Fruit fly (Drosophila melanogaster) whole organism, embryonic: ENCODE data around the gene CG10208.

Experiments used
- Atf3 ChIP-seq: fragments of 200-800 bp; sonication (Bioruptor generic); optimal IDR thresholded peaks from 3 replicates; lab custom pipeline; 2016; ENCODE audit warnings: missing biosample characterization, missing genetic modification characterization
- C15 ChIP-seq: fragments of 200-800 bp; sonication (Bioruptor generic); IDR thresholded peaks from 3 replicates; pipeline ENCODE4 v1.3.6; 2022; ENCODE audit warnings: missing biosample characterization, missing genetic modification characterization
- CG10274 ChIP-seq: fragments of 200-800 bp; sonication (Bioruptor generic); optimal IDR thresholded peaks from 3 replicates; lab custom pipeline; 2017; ENCODE audit warnings: missing biosample characterization, mild to moderate bottlenecking, missing genetic modification characterization
- CG11560 ChIP-seq: fragments of 200-800 bp; sonication (Bioruptor generic); IDR thresholded peaks from 3 replicates; pipeline ENCODE4 v1.3.6; 2022; ENCODE audit warnings: missing biosample characterization, missing genetic modification characterization
- CG12391 ChIP-seq: fragments of 200-800 bp; sonication (Bioruptor generic); optimal IDR thresholded peaks from 3 replicates; lab custom pipeline; 2018; ENCODE audit warnings: missing biosample characterization, mild to moderate bottlenecking, missing genetic modification characterization, moderate library complexity
- CG12942 ChIP-seq: fragments of 200-800 bp; sonication (Bioruptor generic); optimal IDR thresholded peaks from 3 replicates; lab custom pipeline; 2016; ENCODE audit warnings: missing biosample characterization, missing genetic modification characterization
- CG17385 ChIP-seq: fragments of 200-800 bp; sonication (Bioruptor generic); optimal IDR thresholded peaks from 3 replicates; lab custom pipeline; 2018; ENCODE audit warnings: missing biosample characterization, mild to moderate bottlenecking, missing genetic modification characterization
- CG2120 ChIP-seq: fragments of 200-800 bp; sonication (Bioruptor generic); optimal IDR thresholded peaks from 3 replicates; lab custom pipeline; 2016; ENCODE audit warnings: missing biosample characterization, missing genetic modification characterization
- CG30020 ChIP-seq: fragments of 200-800 bp; optimal IDR thresholded peaks from 2 replicates; lab custom pipeline; 2019; ENCODE audit warnings: missing biosample characterization, mild to moderate bottlenecking, missing genetic modification characterization, moderate library complexity
- CG31441 ChIP-seq: fragments of 200-800 bp; sonication (Bioruptor generic); IDR thresholded peaks from 2 replicates; pipeline ENCODE4 v1.3.6; 2022; ENCODE audit warnings: missing biosample characterization, missing genetic modification characterization
- CG6272 ChIP-seq: fragments of 200-800 bp; sonication (Bioruptor generic); IDR thresholded peaks from 2 replicates; pipeline ENCODE4 v1.3.6; 2022; ENCODE audit warnings: missing biosample characterization, missing genetic modification characterization
- CG6813 ChIP-seq: fragments of 200-800 bp; sonication (Bioruptor generic); optimal IDR thresholded peaks from 2 replicates; lab custom pipeline; 2017; ENCODE audit warnings: missing biosample characterization, missing genetic modification characterization, mild to moderate bottlenecking, moderate library complexity, missing genetic modification reagents
- CG6854 ChIP-seq: fragments of 200-800 bp; sonication (Bioruptor generic); optimal IDR thresholded peaks from 3 replicates; lab custom pipeline; 2017; ENCODE audit warnings: missing biosample characterization, mild to moderate bottlenecking, missing genetic modification characterization
- CG7839 ChIP-seq: fragments of 200-800 bp; sonication (Bioruptor generic); optimal IDR thresholded peaks from 3 replicates; lab custom pipeline; 2018; ENCODE audit warnings: missing biosample characterization, mild to moderate bottlenecking, missing genetic modification characterization, moderate library complexity
- CG8388 ChIP-seq: fragments of 200-800 bp; sonication (Bioruptor generic); optimal IDR thresholded peaks from 2 replicates; lab custom pipeline; 2019; ENCODE audit warnings: missing biosample characterization, mild to moderate bottlenecking, missing genetic modification characterization, moderate library complexity
- CG9437 ChIP-seq: fragments of 200-800 bp; sonication (Bioruptor generic); optimal IDR thresholded peaks from 2 replicates; lab custom pipeline; 2018; ENCODE audit warnings: missing biosample characterization, mild to moderate bottlenecking, missing genetic modification characterization
- Dad ChIP-seq: fragments of 200-800 bp; sonication (Bioruptor generic); optimal IDR thresholded peaks from 3 replicates; lab custom pipeline; 2016; ENCODE audit warnings: missing biosample characterization, missing genetic modification characterization
- Dip2 ChIP-seq: fragments of 200-800 bp; sonication (Bioruptor generic); IDR thresholded peaks from 2 replicates; pipeline ENCODE4 v1.3.6; 2022; ENCODE audit warnings: missing biosample characterization, missing genetic modification characterization
- Doc2 ChIP-seq: fragments of 200-800 bp; sonication (Bioruptor generic); IDR thresholded peaks from 2 replicates; pipeline ENCODE4 v1.3.6; 2022; ENCODE audit warnings: missing biosample characterization, missing genetic modification characterization
- Dp ChIP-seq: fragments of 200-800 bp; sonication (Bioruptor generic); optimal IDR thresholded peaks from 2 replicates; lab custom pipeline; 2018; ENCODE audit warnings: missing biosample characterization, mild to moderate bottlenecking, missing genetic modification characterization, moderate library complexity
- Hey ChIP-seq: fragments of 200-800 bp; sonication (Bioruptor generic); optimal IDR thresholded peaks from 3 replicates; lab custom pipeline; 2018; ENCODE audit warnings: missing biosample characterization, mild to moderate bottlenecking, missing genetic modification characterization
- Hr51 ChIP-seq, 2 experiments: fragments of 200-800 bp; sonication (Bioruptor generic); optimal IDR thresholded peaks; 2 replicates in 1 of 2; 3 replicates in 1 of 2; lab custom pipeline; 2016 to 2018; ENCODE audit warnings: missing biosample characterization in 2 of 2, missing genetic modification characterization in 2 of 2, mild to moderate bottlenecking in 1 of 2, moderate library complexity in 1 of 2
- Kr ChIP-seq: fragments of 200-800 bp; sonication (Bioruptor generic); optimal IDR thresholded peaks from 2 replicates; lab custom pipeline; 2017; ENCODE audit warnings: missing biosample characterization, mild to moderate bottlenecking, missing genetic modification characterization
- Lpt ChIP-seq: fragments of >200 bp; optimal IDR thresholded peaks from 2 replicates; lab custom pipeline; 2018; ENCODE audit warnings: missing biosample characterization, missing genetic modification characterization
- Mad ChIP-seq: fragments of 200-800 bp; sonication (Bioruptor generic); optimal IDR thresholded peaks from 2 replicates; lab custom pipeline; 2016; ENCODE audit warnings: missing biosample characterization, missing genetic modification characterization
- Nf-YA ChIP-seq: fragments of 200-800 bp; sonication (Bioruptor generic); IDR thresholded peaks from 2 replicates; pipeline ENCODE4 v1.3.6; 2022; ENCODE audit warnings: missing biosample characterization, missing genetic modification characterization
- Rfx ChIP-seq: fragments of 200-800 bp; sonication (Bioruptor generic); IDR thresholded peaks from 2 replicates; pipeline ENCODE4 v1.3.6; 2022; ENCODE audit warnings: missing biosample characterization, missing genetic modification characterization
- Spps ChIP-seq: fragments of 200-800 bp; sonication (Bioruptor generic); optimal IDR thresholded peaks from 2 replicates; lab custom pipeline; 2018; ENCODE audit warnings: missing biosample characterization, mild to moderate bottlenecking, missing genetic modification characterization
- Ssrp ChIP-seq: fragments of 200-800 bp; sonication (Bioruptor generic); optimal IDR thresholded peaks from 2 replicates; lab custom pipeline; 2018; ENCODE audit warnings: missing biosample characterization, mild to moderate bottlenecking, missing genetic modification characterization, moderate library complexity
- YL-1 ChIP-seq: fragments of 200-800 bp; sonication (Bioruptor generic); optimal IDR thresholded peaks from 3 replicates; lab custom pipeline; 2017; ENCODE audit warnings: missing biosample characterization, mild to moderate bottlenecking, missing genetic modification characterization
- al ChIP-seq: fragments of 200-800 bp; sonication (Bioruptor generic); IDR thresholded peaks from 2 replicates; pipeline ENCODE4 v1.3.6; 2022; ENCODE audit warnings: missing biosample characterization, missing genetic modification characterization
- cas ChIP-seq: fragments of 200-800 bp; sonication (Bioruptor generic); IDR thresholded peaks from 2 replicates; pipeline ENCODE4 v1.3.6; 2022; ENCODE audit warnings: missing biosample characterization, missing genetic modification characterization
- crc ChIP-seq: fragments of 200-800 bp; sonication (Bioruptor generic); optimal IDR thresholded peaks from 2 replicates; lab custom pipeline; 2016; ENCODE audit warnings: missing biosample characterization, missing genetic modification characterization
- croc ChIP-seq: fragments of 200-800 bp; sonication (Bioruptor generic); conservative IDR thresholded peaks from 3 replicates; pipeline ENCODE4 v1.3.6; 2022; ENCODE audit warnings: missing biosample characterization, missing genetic modification characterization
- dan ChIP-seq: fragments of 200-800 bp; sonication (Bioruptor generic); IDR thresholded peaks from 2 replicates; pipeline ENCODE4 v1.3.6; 2022; ENCODE audit warnings: missing biosample characterization, missing genetic modification characterization
- dm ChIP-seq: fragments of 200-800 bp; sonication (Bioruptor generic); optimal IDR thresholded peaks from 3 replicates; lab custom pipeline; 2016; ENCODE audit warnings: missing biosample characterization, missing genetic modification characterization
- ems ChIP-seq: fragments of 200-800 bp; sonication (Bioruptor generic); optimal IDR thresholded peaks from 3 replicates; lab custom pipeline; 2016; ENCODE audit warnings: missing biosample characterization, missing genetic modification characterization
- en ChIP-seq: fragments of 200-800 bp; sonication (Bioruptor generic); optimal IDR thresholded peaks from 2 replicates; lab custom pipeline; 2016; ENCODE audit warnings: missing biosample characterization, missing genetic modification characterization
- eve ChIP-seq, 2 experiments: fragments of >200 bp; optimal IDR thresholded peaks; 2 replicates each; lab custom pipeline; 2017; ENCODE audit warnings: missing biosample characterization in 2 of 2, missing genetic modification characterization in 2 of 2
- fru ChIP-seq: fragments of >200 bp; optimal IDR thresholded peaks from 2 replicates; lab custom pipeline; 2017
- kay ChIP-seq: fragments of 200-800 bp; sonication (Bioruptor generic); optimal IDR thresholded peaks from 2 replicates; lab custom pipeline; 2016; ENCODE audit warnings: missing biosample characterization, missing genetic modification characterization
- klu ChIP-seq: fragments of 200-800 bp; sonication (Bioruptor generic); IDR thresholded peaks from 2 replicates; pipeline ENCODE4 v1.3.6; 2022; ENCODE audit warnings: missing biosample characterization, missing genetic modification characterization
- lola ChIP-seq, 3 experiments: fragments of >200 bp in 2 of 3; fragments of 200-800 bp in 1 of 3; sonication (Bioruptor generic) in 1 of 3; optimal IDR thresholded peaks; 2 replicates each; lab custom pipeline; 2017 to 2019; ENCODE audit warnings: missing biosample characterization in 3 of 3, missing genetic modification characterization in 3 of 3, mild to moderate bottlenecking in 1 of 3, moderate library complexity in 1 of 3
- nom ChIP-seq: fragments of 200-800 bp; sonication (Bioruptor generic); optimal IDR thresholded peaks from 2 replicates; lab custom pipeline; 2017; ENCODE audit warnings: missing biosample characterization, missing genetic modification characterization, mild to moderate bottlenecking, moderate library complexity, missing genetic modification reagents
- phol ChIP-seq: fragments of 200-800 bp; sonication (Bioruptor generic); optimal IDR thresholded peaks from 3 replicates; lab custom pipeline; 2018; ENCODE audit warnings: missing biosample characterization, mild to moderate bottlenecking, missing genetic modification characterization, moderate library complexity
- schlank ChIP-seq: fragments of 200-800 bp; sonication (Bioruptor generic); optimal IDR thresholded peaks from 2 replicates; lab custom pipeline; 2018; ENCODE audit warnings: missing biosample characterization, mild to moderate bottlenecking, missing genetic modification characterization
- sens ChIP-seq: fragments of 200-800 bp; sonication (Bioruptor generic); peaks from one replicate; lab custom pipeline; 2016; ENCODE audit warnings: missing biosample characterization, missing genetic modification characterization
- stc ChIP-seq: fragments of 200-800 bp; sonication (Bioruptor generic); IDR thresholded peaks from 2 replicates; pipeline ENCODE4 v1.3.6; 2022; ENCODE audit warnings: missing biosample characterization, missing genetic modification characterization
- tup ChIP-seq: fragments of 200-800 bp; sonication (Bioruptor generic); optimal IDR thresholded peaks from 2 replicates; lab custom pipeline; 2016; ENCODE audit warnings: missing biosample characterization, mild to moderate bottlenecking, missing genetic modification characterization, moderate library complexity
- twi ChIP-seq: fragments of 200-800 bp; optimal IDR thresholded peaks from 2 replicates; lab custom pipeline; 2019; ENCODE audit warnings: missing biosample characterization, mild to moderate bottlenecking, missing genetic modification characterization, moderate library complexity
- vvl ChIP-seq: fragments of 200-800 bp; sonication (Bioruptor generic); IDR thresholded peaks from 2 replicates; pipeline ENCODE4 v1.3.6; 2022; ENCODE audit warnings: missing biosample characterization, missing genetic modification characterization

The CG10208 gene

dm6 chr3R:23734573-23735404 lies 39.1 kb downstream of the CG10208 start:
- TF ChIP-seq Nf-YA (GFP tag; lab: Robert Waterston, UW) (no peak), phol (tag; lab: Kevin White, UChicago) (peak; percentile 41), Dad (GFP tag; lab: Kevin White, UChicago) (no peak), Rfx (GFP tag; lab: Robert Waterston, UW) (no peak), YL-1 (GFP tag; lab: Kevin White, UChicago) (no peak), Spps (tag; lab: Kevin White, UChicago) (no peak), CG12942 (GFP tag; lab: Kevin White, UChicago) (no peak), CG7839 (peak; percentile 14), Dip2 (no peak), vvl (GFP tag; lab: Robert Waterston, UW) (no peak), croc (GFP tag; lab: Robert Waterston, UW) (no peak), crc (no peak), Kr (no peak), ems (GFP tag; lab: Kevin White, UChicago) (no peak), Lpt (GFP tag; lab: Kevin White, UChicago) (no peak), eve (GFP tag; optimal IDR thresholded peaks at IDR 0.05; lab: Kevin White, UChicago) (peak in 1 of 2 experiments; percentile 81), en (GFP tag; lab: Kevin White, UChicago) (peak; percentile 2), CG2120 (no peak), CG6272 (no peak), Hr51 (GFP tag; optimal IDR thresholded peaks at IDR 0.05; lab: Kevin White, UChicago) (peak in 1 of 2 experiments; percentile 48), klu (GFP tag; lab: Robert Waterston, UW) (no peak), Doc2 (GFP tag; lab: Robert Waterston, UW) (no peak), CG9437 (GFP tag; lab: Kevin White, UChicago) (peak; percentile 7), Hey (no peak), kay (GFP tag; lab: Kevin White, UChicago) (no peak), cas (GFP tag; lab: Robert Waterston, UW) (no peak), Ssrp (tag; lab: Kevin White, UChicago) (peak; percentile 30), CG30020 (tag; lab: Kevin White, UChicago) (no peak), lola (GFP tag; optimal IDR thresholded peaks at IDR 0.05; lab: Kevin White, UChicago) (no peak), Dp (GFP tag; lab: Kevin White, UChicago) (no peak), CG12391 (tag; lab: Kevin White, UChicago) (peak; percentile 25), al (GFP tag; lab: Robert Waterston, UW) (no peak), twi (tag; lab: Kevin White, UChicago) (no peak), stc (GFP tag; lab: Robert Waterston, UW) (no peak), fru (lab: Kevin White, UChicago) (no peak), dan (GFP tag; lab: Robert Waterston, UW) (no peak), C15 (no peak), CG31441 (0 out of 2 replicates have a peak, but pooled peaks have one; percentile 24), Atf3 (GFP tag; lab: Kevin White, UChicago) (no peak), Mad (no peak), CG6854 (no peak), CG11560 (tag; lab: Robert Waterston, UW) (no peak), CG17385 (GFP tag; lab: Kevin White, UChicago) (no peak), schlank (no peak), tup (GFP tag; lab: Kevin White, UChicago) (no peak), dm (no peak), sens (GFP tag; lab: Kevin White, UChicago) (peak; percentile 75), CG6813 (no peak), nom (GFP tag; lab: Kevin White, UChicago) (peak; percentile 42), CG8388 (GFP tag; lab: Kevin White, UChicago) (no peak), CG10274 (GFP tag; lab: Kevin White, UChicago) (no peak)
